Worm (Caenorhabditis elegans) whole organism, early embryonic: ENCODE measurements around the gene T08G5.15.
A peak's percentile ranks its signal among the peaks of the same experiment; 100 is the strongest.
"Not testable (repeated sequence)": the region's sequence is repeated elsewhere in the genome, so short reads cannot be mapped to it uniquely, and the experiment has no call there.

Source experiments
- B0310.2 ChIP-seq: sonication (generic microtip); optimal IDR thresholded peaks from 2 replicates; lab custom pipeline; 2016; ENCODE audit warnings: mild to moderate bottlenecking, missing genetic modification characterization, missing compliant biosample characterization
- F13C5.2 ChIP-seq: sonication (generic microtip); optimal IDR thresholded peaks from 2 replicates; lab custom pipeline; 2017; ENCODE audit warnings: mild to moderate bottlenecking, missing genetic modification characterization, inconsistent platforms, missing compliant biosample characterization
- aly-1 ChIP-seq: sonication (generic microtip); optimal IDR thresholded peaks from 2 replicates; lab custom pipeline; 2016; ENCODE audit warnings: missing genetic modification characterization, missing compliant biosample characterization
- ama-1 ChIP-seq: fragments of 150-350 bp; optimal IDR thresholded peaks from 2 replicates; lab custom pipeline; 2014
- ceh-13 ChIP-seq: fragments of 200-800 bp; sonication (Bioruptor generic); optimal IDR thresholded peaks from 2 replicates; lab custom pipeline; 2018; ENCODE audit warnings: mild to moderate bottlenecking, missing genetic modification characterization, missing compliant biosample characterization
- ceh-36 ChIP-seq: sonication (generic microtip); optimal IDR thresholded peaks from 2 replicates; lab custom pipeline; 2016; ENCODE audit warnings: missing genetic modification characterization, inconsistent platforms, missing compliant biosample characterization
- ets-7 ChIP-seq: sonication (generic microtip); optimal IDR thresholded peaks from 2 replicates; lab custom pipeline; 2016; ENCODE audit warnings: missing genotype, missing genetic modification characterization, missing compliant biosample characterization
- flt-1 ChIP-seq: fragments of 200-800 bp; sonication (Bioruptor generic); IDR thresholded peaks from 2 replicates; pipeline ENCODE4 v1.3.6; 2022; ENCODE audit warnings: missing genetic modification characterization, missing compliant biosample characterization
- hmbx-1 ChIP-seq: sonication (generic microtip); optimal IDR thresholded peaks from 2 replicates; lab custom pipeline; 2016; ENCODE audit warnings: mild to moderate bottlenecking, missing genetic modification characterization, missing compliant biosample characterization
- hmg-4 ChIP-seq: fragments of 200-800 bp; sonication (Bioruptor generic); optimal IDR thresholded peaks from 2 replicates; lab custom pipeline; 2018; ENCODE audit warnings: mild to moderate bottlenecking, missing genetic modification characterization, missing compliant biosample characterization
- hnd-1 ChIP-seq: sonication (generic microtip); optimal IDR thresholded peaks from 2 replicates; lab custom pipeline; 2016; ENCODE audit warnings: missing genetic modification characterization, missing compliant biosample characterization
- pes-1 ChIP-seq: fragments of 200-800 bp; sonication (Bioruptor generic); IDR thresholded peaks from 2 replicates; pipeline ENCODE4 v1.3.6; 2022; ENCODE audit warnings: missing genetic modification reagents, missing genetic modification characterization, missing compliant biosample characterization
- scrt-1 ChIP-seq: fragments of 200-800 bp; sonication (Bioruptor generic); IDR thresholded peaks from 2 replicates; pipeline ENCODE4 v1.3.6; 2022; ENCODE audit warnings: missing genetic modification characterization, missing compliant biosample characterization
- sea-1 ChIP-seq: fragments of 200-800 bp; sonication (Bioruptor generic); conservative IDR thresholded peaks from 2 replicates; pipeline ENCODE4 v1.3.6; 2022; ENCODE audit warnings: missing genetic modification characterization, missing compliant biosample characterization
- tbx-11 ChIP-seq: fragments of 200-800 bp; sonication (Bioruptor generic); IDR thresholded peaks from 2 replicates; pipeline ENCODE4 v1.3.6; 2022; ENCODE audit warnings: missing genetic modification characterization, missing compliant biosample characterization
- tbx-37 ChIP-seq: fragments of 200-800 bp; sonication (Bioruptor generic); conservative IDR thresholded peaks from 2 replicates; pipeline ENCODE4 v1.3.6; 2022; ENCODE audit warnings: missing genetic modification reagents, missing genetic modification characterization, missing compliant biosample characterization
- tra-4 ChIP-seq: sonication (generic microtip); optimal IDR thresholded peaks from 2 replicates; lab custom pipeline; 2017; ENCODE audit warnings: missing genetic modification characterization, missing compliant biosample characterization

Gene T08G5.15

DNA sequence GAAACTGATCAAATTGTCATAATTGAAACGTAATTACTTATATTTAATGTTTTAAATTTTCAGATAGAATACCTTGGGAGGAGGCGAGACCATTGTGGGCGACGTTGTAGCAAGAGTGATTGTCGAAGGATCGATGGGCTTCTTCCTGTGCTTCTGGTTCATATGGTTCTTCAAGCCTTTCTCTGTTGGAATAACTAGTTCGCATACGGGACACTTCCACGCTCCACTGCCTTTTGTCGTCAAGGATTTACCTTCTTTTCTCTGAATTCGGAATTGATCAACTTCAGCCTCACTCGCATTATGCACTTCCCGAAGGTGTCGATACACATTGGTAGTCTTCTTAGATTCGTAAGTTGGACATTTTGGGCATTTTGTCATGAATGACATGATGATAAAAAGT, 26.3 kb upstream of the T08G5.15 start, which contains the start of gene F58D12.1:
F58D12.1 (plus strand) TSS at position 301 of the 400 bp plus-strand sequence.
- TF ChIP-seq aly-1 (tag; lab: Kevin White, UChicago); hnd-1 (tag; lab: Kevin White, UChicago); B0310.2: not testable (repeated sequence)

DNA sequence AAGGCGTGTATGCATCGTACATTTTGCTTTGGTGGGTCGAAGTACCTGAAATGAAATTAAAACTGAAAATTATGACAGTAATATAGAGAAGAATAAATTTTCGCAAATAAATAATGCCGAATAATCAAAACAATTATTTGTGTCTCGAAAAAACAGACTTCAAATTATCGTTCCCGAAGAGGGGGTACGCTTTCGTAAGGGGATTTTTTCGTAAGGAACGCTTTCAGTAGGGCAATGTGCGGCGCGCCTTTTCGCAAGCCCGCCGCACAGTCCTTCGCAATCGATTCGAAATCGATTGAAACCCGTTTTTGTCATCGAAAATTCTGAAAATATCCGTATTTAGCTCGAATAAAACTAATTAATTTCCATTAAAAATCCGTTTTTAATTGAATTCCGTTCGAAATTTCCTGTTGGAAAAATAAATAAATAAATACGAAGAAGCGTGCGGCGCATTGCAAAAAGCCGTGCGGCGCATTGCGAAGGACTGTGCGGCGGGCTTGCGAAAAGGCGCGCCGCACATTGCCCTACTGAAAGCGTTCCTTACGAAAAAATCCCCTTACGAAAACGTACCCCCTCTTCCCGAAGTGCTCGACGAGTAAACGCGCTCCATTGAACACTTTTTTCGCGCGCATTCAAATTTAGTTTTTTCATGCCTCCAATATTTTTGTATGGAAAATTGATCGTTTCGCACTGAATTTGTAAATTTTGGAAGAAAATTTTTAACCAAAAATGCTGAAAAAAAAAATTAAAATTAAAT, 15.5 kb upstream of the T08G5.15 start, which contains the start of gene vps-39:
vps-39 (minus strand) TSS at position 51 of the 757 bp plus-strand sequence.
- 0 out of 2 replicates have a peak, but pooled peaks have one; percentile 6 for TF ChIP-seq flt-1 (GFP tag; lab: Robert Waterston, UW)
- peak; percentile 58; the same call in 1 of the 2 replicates for TF ChIP-seq tbx-37 (GFP tag; lab: Robert Waterston, UW)
- peak; percentile 77 for TF ChIP-seq sea-1 (GFP tag; lab: Robert Waterston, UW)
- peak; percentile 17 for TF ChIP-seq hmg-4 (GFP tag; lab: Kevin White, UChicago)
- TF ChIP-seq scrt-1 (GFP tag; lab: Robert Waterston, UW) = peak; percentile 50; the same call in 1 of the 2 replicates
- TF ChIP-seq pes-1 (GFP tag; lab: Robert Waterston, UW) = peak; percentile 79; the same call in 1 of the 2 replicates

DNA sequence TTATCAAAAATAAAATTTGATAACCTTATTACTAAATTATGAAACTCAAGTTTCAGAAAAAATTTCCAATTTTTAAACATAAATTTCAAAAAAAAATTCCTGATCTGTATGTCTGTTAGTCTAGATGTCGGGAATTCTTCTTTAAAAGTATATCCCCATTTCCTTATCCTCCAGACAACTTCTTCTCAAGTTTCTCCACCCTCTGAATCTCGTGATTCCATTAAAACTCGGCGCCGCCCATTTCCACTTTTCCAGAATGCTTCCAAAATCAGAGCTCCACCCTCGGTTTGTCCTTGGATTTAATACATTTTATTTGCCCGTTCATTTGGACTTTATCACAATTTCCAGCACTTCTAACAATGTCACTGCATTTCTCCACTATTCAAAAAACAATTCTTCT, 10.7 kb upstream of the T08G5.15 start, which contains the start of gene ins-10:
ins-10 (plus strand) TSS at position 301 of the 400 bp plus-strand sequence.
- TF ChIP-seq hmg-4 (GFP tag; lab: Kevin White, UChicago) (no peak), ceh-13 (GFP tag; lab: Kevin White, UChicago) (no peak), ets-7 (tag; lab: Kevin White, UChicago) (no peak), hnd-1 (tag; lab: Kevin White, UChicago) (no peak), flt-1 (GFP tag; lab: Robert Waterston, UW) (no peak), ama-1 (lab: Kevin White, UChicago) (no peak), aly-1 (tag; lab: Kevin White, UChicago) (no peak)

DNA sequence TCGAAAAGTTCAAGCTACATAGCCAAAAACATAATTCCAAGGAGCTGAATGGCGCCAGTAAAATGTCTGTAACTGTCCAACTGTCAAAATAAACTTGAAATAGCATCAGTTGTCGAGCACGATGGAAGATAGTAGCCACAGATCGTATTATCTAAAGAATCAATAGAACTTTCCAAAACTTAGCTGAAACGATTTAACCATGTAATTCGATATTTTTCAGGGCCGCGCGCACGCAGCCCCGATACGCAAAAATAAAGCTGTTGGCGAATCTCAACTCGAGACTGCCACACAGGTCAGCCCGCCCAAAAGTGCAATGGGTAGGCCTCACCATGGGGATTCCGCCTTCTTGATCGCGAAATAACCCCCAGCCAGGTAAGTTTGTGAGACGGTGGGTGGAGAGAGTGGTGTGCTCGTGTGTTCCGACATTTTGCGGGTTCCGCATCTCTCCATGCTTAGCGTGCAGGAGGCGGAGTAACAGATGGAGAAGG, 5.3 kb upstream of the T08G5.15 start:
- TF ChIP-seq ama-1 (lab: Kevin White, UChicago) (peak; percentile 86), pes-1 (GFP tag; lab: Robert Waterston, UW) (no peak), F13C5.2 (tag; lab: Kevin White, UChicago) (no peak), hmbx-1 (tag; lab: Kevin White, UChicago) (no peak), ets-7 (tag; lab: Kevin White, UChicago) (no peak), B0310.2 (peak; percentile 2), hmg-4 (GFP tag; lab: Kevin White, UChicago) (peak; percentile 41), sea-1 (GFP tag; lab: Robert Waterston, UW) (peak; percentile 72; the same call in 1 of the 2 replicates), ceh-13 (GFP tag; lab: Kevin White, UChicago) (no peak), tbx-11 (0 out of 2 replicates have a peak, but pooled peaks have one; percentile 32), tra-4 (tag; lab: Kevin White, UChicago) (no peak), tbx-37 (GFP tag; lab: Robert Waterston, UW) (no peak), ceh-36 (tag; lab: Kevin White, UChicago) (no peak), aly-1 (tag; lab: Kevin White, UChicago) (peak; percentile 36), flt-1 (GFP tag; lab: Robert Waterston, UW) (no peak), scrt-1 (GFP tag; lab: Robert Waterston, UW) (no peak), hnd-1 (tag; lab: Kevin White, UChicago) (no peak)

DNA sequence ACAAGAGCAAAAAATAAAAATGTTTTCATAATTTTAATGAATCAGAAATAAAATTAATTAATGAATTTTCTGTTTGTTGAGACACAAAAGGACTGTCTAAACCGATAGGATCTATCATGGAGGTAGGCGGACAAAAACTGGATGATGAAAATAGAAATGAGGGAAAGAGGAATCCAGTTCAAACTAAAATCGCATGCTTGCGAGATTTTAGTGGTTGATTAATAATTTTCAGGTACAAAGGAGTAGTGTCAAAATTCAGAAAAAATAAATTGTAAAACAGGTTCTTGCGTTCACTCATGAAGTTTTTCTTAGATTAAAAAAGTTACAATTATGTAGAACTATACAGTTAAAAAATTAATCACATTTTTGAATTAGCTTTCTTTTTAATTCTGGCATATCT, 4.4 kb upstream of the T08G5.15 start, which contains the start of gene T08G5.3:
T08G5.3 (minus strand) TSS at position 101 of the 400 bp plus-strand sequence.
- TF ChIP-seq tra-4 (tag; lab: Kevin White, UChicago) = no peak
- no peak for TF ChIP-seq B0310.2

DNA sequence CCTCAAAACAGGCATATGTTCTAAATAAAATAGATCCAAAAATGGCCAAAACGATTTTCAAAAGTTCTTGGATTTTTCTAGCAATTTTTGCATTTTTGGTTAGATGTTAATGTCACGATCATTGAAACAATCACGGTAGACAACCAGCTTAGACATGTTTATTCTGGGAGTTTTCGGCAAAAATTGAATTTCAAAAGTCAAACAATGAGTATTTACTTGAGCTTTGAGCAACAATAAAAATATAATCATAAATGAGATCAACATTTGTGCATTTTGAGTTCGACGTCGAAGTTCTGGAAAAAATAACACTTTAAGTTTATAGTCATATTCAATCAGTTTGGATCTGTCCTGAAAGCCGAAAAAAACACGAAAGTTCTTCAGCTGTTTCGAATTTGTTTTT, 3.2 kb upstream of the T08G5.15 start, which contains the start of gene T08G5.2:
T08G5.2 (minus strand) TSS at position 101 of the 400 bp plus-strand sequence.
- TF ChIP-seq ama-1 (lab: Kevin White, UChicago) = no peak
- no peak for TF ChIP-seq hmg-4 (GFP tag; lab: Kevin White, UChicago)
- TF ChIP-seq scrt-1 (GFP tag; lab: Robert Waterston, UW) = no peak
- no peak for TF ChIP-seq tra-4 (tag; lab: Kevin White, UChicago)
- no peak for TF ChIP-seq ets-7 (tag; lab: Kevin White, UChicago)
- TF ChIP-seq pes-1 (GFP tag; lab: Robert Waterston, UW) = no peak
- no peak for TF ChIP-seq ceh-13 (GFP tag; lab: Kevin White, UChicago)
- no peak for TF ChIP-seq sea-1 (GFP tag; lab: Robert Waterston, UW)
- TF ChIP-seq F13C5.2 (tag; lab: Kevin White, UChicago) = no peak
- TF ChIP-seq flt-1 (GFP tag; lab: Robert Waterston, UW) = no peak
- no peak for TF ChIP-seq hnd-1 (tag; lab: Kevin White, UChicago)
- no peak for TF ChIP-seq ceh-36 (tag; lab: Kevin White, UChicago)
- TF ChIP-seq tbx-11 = no peak
- no peak for TF ChIP-seq tbx-37 (GFP tag; lab: Robert Waterston, UW)

DNA sequence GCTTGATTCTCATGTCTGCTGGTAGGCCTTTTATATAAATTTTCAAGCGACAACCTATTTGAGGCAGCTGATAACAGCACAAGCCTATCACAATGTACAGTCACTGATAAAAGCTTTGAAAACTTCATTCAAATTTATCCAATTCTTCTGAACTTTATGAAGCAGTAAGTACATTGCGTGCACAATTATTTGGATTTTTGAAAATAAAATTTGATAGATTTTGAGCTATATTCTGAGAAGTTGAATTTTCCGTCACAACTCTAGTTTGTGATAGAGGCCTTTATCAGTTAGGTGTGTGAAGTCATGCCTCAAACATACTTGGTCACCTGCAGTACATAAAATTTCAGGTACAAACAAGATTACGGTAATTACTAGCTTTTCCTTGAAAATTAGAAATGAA, 4.3 kb downstream of the T08G5.15 start, which contains the start of the genes mtl-2 and T08G5.1:
mtl-2 (minus strand) TSS at position 34 of the 400 bp plus-strand sequence.
T08G5.1 (plus strand) TSS at position 127 of the 400 bp plus-strand sequence.
- TF ChIP-seq tra-4 (tag; lab: Kevin White, UChicago) = no peak
- no peak for TF ChIP-seq ama-1 (lab: Kevin White, UChicago)
- TF ChIP-seq pes-1 (GFP tag; lab: Robert Waterston, UW) = no peak
- TF ChIP-seq ceh-13 (GFP tag; lab: Kevin White, UChicago) = no peak
- TF ChIP-seq B0310.2 = no peak
- TF ChIP-seq hmg-4 (GFP tag; lab: Kevin White, UChicago) = no peak
- no peak for TF ChIP-seq ceh-36 (tag; lab: Kevin White, UChicago)
